Fruit fly (Drosophila melanogaster) whole organism, embryonic: ENCODE measurements around the gene Kyat.

Source experiments
- ATbp ChIP-seq: fragments of 200-800 bp; sonication (Bioruptor generic); optimal IDR thresholded peaks from 2 replicates; lab custom pipeline; 2017; ENCODE audit warnings: missing biosample characterization, mild to moderate bottlenecking, missing genetic modification characterization, missing genetic modification reagents
- Atf3 ChIP-seq: fragments of 200-800 bp; sonication (Bioruptor generic); optimal IDR thresholded peaks from 3 replicates; lab custom pipeline; 2016; ENCODE audit warnings: missing biosample characterization, missing genetic modification characterization
- BEAF-32 ChIP-seq: fragments of 200-800 bp; sonication (Bioruptor generic); optimal IDR thresholded peaks from 3 replicates; lab custom pipeline; 2017; ENCODE audit warnings: missing biosample characterization, missing genetic modification characterization, mild to moderate bottlenecking, moderate library complexity, missing genetic modification reagents
- Bgb ChIP-seq: fragments of 200-800 bp; sonication (Bioruptor generic); IDR thresholded peaks from 2 replicates; pipeline ENCODE4 v1.3.6; 2022; ENCODE audit warnings: missing biosample characterization, missing genetic modification characterization; ENCODE audit not compliant: partially characterized antibody
- CG10959 ChIP-seq: fragments of 200-800 bp; sonication (Bioruptor generic); IDR thresholded peaks from 2 replicates; pipeline ENCODE4 v1.3.6; 2022; ENCODE audit warnings: missing biosample characterization, missing genetic modification characterization
- CG11085 ChIP-seq: fragments of 200-800 bp; sonication (Bioruptor generic); IDR thresholded peaks from 2 replicates; pipeline ENCODE4 v1.3.6; 2022; ENCODE audit warnings: missing biosample characterization, missing genetic modification characterization
- CG11456 ChIP-seq: fragments of 200-800 bp; sonication (Bioruptor generic); IDR thresholded peaks from 3 replicates; pipeline ENCODE4 v1.3.6; 2022; ENCODE audit warnings: missing biosample characterization, missing genetic modification characterization
- CG11560 ChIP-seq: fragments of 200-800 bp; sonication (Bioruptor generic); IDR thresholded peaks from 3 replicates; pipeline ENCODE4 v1.3.6; 2022; ENCODE audit warnings: missing biosample characterization, missing genetic modification characterization
- CG11696 ChIP-seq: fragments of 200-800 bp; sonication (Bioruptor generic); IDR thresholded peaks from 2 replicates; pipeline ENCODE4 v1.3.6; 2022; ENCODE audit warnings: missing biosample characterization, missing genetic modification characterization
- CG12104 ChIP-seq: fragments of 200-800 bp; sonication (Bioruptor generic); optimal IDR thresholded peaks from 3 replicates; lab custom pipeline; 2016; ENCODE audit warnings: missing biosample characterization, missing genetic modification characterization
- CG13287 ChIP-seq: fragments of 200-800 bp; sonication (Bioruptor generic); IDR thresholded peaks from 2 replicates; pipeline ENCODE4 v1.3.6; 2022; ENCODE audit warnings: missing biosample characterization, missing genetic modification characterization; ENCODE audit not compliant: partially characterized antibody
- CG17912 ChIP-seq: fragments of 200-800 bp; sonication (Bioruptor generic); optimal IDR thresholded peaks from 2 replicates; lab custom pipeline; 2018; ENCODE audit warnings: missing biosample characterization, mild to moderate bottlenecking, missing genetic modification characterization
- CG2678 ChIP-seq: fragments of 200-800 bp; sonication (Bioruptor generic); optimal IDR thresholded peaks from 3 replicates; lab custom pipeline; 2019; ENCODE audit warnings: missing biosample characterization, mild to moderate bottlenecking, missing genetic modification characterization, moderate library complexity
- CG2712 ChIP-seq: fragments of 200-800 bp; optimal IDR thresholded peaks from 3 replicates; lab custom pipeline; 2019; ENCODE audit warnings: missing biosample characterization, mild to moderate bottlenecking, missing genetic modification characterization, moderate library complexity
- CG34422 ChIP-seq: fragments of 200-800 bp; sonication (Bioruptor generic); IDR thresholded peaks from 3 replicates; pipeline ENCODE4 v1.3.6; 2022; ENCODE audit warnings: missing biosample characterization, missing genetic modification characterization
- CG42726 ChIP-seq: fragments of 200-800 bp; sonication (Bioruptor generic); IDR thresholded peaks from 2 replicates; pipeline ENCODE4 v1.3.6; 2022; ENCODE audit warnings: missing biosample characterization, missing genetic modification characterization; ENCODE audit not compliant: partially characterized antibody
- CG5953 ChIP-seq: fragments of 200-800 bp; sonication (Bioruptor generic); IDR thresholded peaks from 2 replicates; pipeline ENCODE4 v1.3.6; 2022; ENCODE audit warnings: missing biosample characterization, missing genetic modification characterization
- CG6254 ChIP-seq: fragments of 200-800 bp; sonication (Bioruptor generic); optimal IDR thresholded peaks from 3 replicates; lab custom pipeline; 2017; ENCODE audit warnings: mild to moderate bottlenecking, missing biosample characterization, missing genetic modification reagents, missing genetic modification characterization
- CG6654 ChIP-seq: fragments of 200-800 bp; sonication (Bioruptor generic); optimal IDR thresholded peaks from 2 replicates; lab custom pipeline; 2017; ENCODE audit warnings: missing biosample characterization, mild to moderate bottlenecking, missing genetic modification characterization
- CG8765 ChIP-seq: fragments of 200-800 bp; sonication (Bioruptor generic); IDR thresholded peaks from 2 replicates; pipeline ENCODE4 v1.3.6; 2022; ENCODE audit warnings: missing biosample characterization, missing genetic modification characterization
- CG9932 ChIP-seq: fragments of 200-800 bp; sonication (Bioruptor generic); IDR thresholded peaks from 2 replicates; pipeline ENCODE4 v1.3.6; 2022; ENCODE audit warnings: missing biosample characterization, missing genetic modification characterization
- Deaf1 ChIP-seq: fragments of 200-800 bp; optimal IDR thresholded peaks from 3 replicates; lab custom pipeline; 2019; ENCODE audit warnings: missing biosample characterization, mild to moderate bottlenecking, missing genetic modification characterization, moderate library complexity
- Ets65A ChIP-seq: fragments of 200-800 bp; sonication (Bioruptor generic); peaks from one replicate; lab custom pipeline; 2016; ENCODE audit warnings: missing biosample characterization, missing genetic modification characterization
- Gug ChIP-seq: fragments of 200-800 bp; sonication (Bioruptor generic); IDR thresholded peaks from 4 replicates; pipeline ENCODE4 v1.3.6; 2022; ENCODE audit warnings: missing biosample characterization, missing genetic modification characterization
- H15 ChIP-seq: fragments of 200-800 bp; sonication (Bioruptor generic); IDR thresholded peaks from 3 replicates; pipeline ENCODE4 v1.3.6; 2022; ENCODE audit warnings: missing biosample characterization, missing genetic modification characterization
- HLH3B ChIP-seq: fragments of 200-800 bp; sonication (Bioruptor generic); IDR thresholded peaks from 2 replicates; pipeline ENCODE4 v1.3.6; 2022; ENCODE audit warnings: missing biosample characterization, missing genetic modification characterization
- Jarid2 ChIP-seq: fragments of 200-800 bp; sonication (Bioruptor generic); optimal IDR thresholded peaks from 3 replicates; lab custom pipeline; 2017; ENCODE audit warnings: mild to moderate bottlenecking, missing biosample characterization, missing genetic modification reagents, missing genetic modification characterization
- Meics ChIP-seq: fragments of 200-800 bp; sonication (Bioruptor generic); optimal IDR thresholded peaks from 2 replicates; lab custom pipeline; 2017; ENCODE audit warnings: missing biosample characterization, mild to moderate bottlenecking, missing genetic modification characterization
- NFAT ChIP-seq: fragments of 200-800 bp; sonication (Bioruptor generic); IDR thresholded peaks from 2 replicates; pipeline ENCODE4 v1.3.6; 2022; ENCODE audit warnings: missing biosample characterization, missing genetic modification characterization
- Nf-YC ChIP-seq: fragments of 200-800 bp; optimal IDR thresholded peaks from 3 replicates; lab custom pipeline; 2019; ENCODE audit warnings: missing biosample characterization, mild to moderate bottlenecking, missing genetic modification characterization, moderate library complexity
- amos ChIP-seq: fragments of 200-800 bp; sonication (Bioruptor generic); IDR thresholded peaks from 2 replicates; pipeline ENCODE4 v1.3.6; 2022; ENCODE audit warnings: missing biosample characterization, missing genetic modification characterization; ENCODE audit not compliant: partially characterized antibody
- ara ChIP-seq: fragments of 200-800 bp; sonication (Bioruptor generic); IDR thresholded peaks from 2 replicates; pipeline ENCODE4 v1.3.6; 2022; ENCODE audit warnings: missing biosample characterization, missing genetic modification characterization
- ci ChIP-seq: fragments of 200-800 bp; sonication (Bioruptor generic); IDR thresholded peaks from 3 replicates; pipeline ENCODE4 v1.3.6; 2022; ENCODE audit warnings: missing biosample characterization, missing genetic modification characterization
- dm ChIP-seq: fragments of 200-800 bp; sonication (Bioruptor generic); optimal IDR thresholded peaks from 3 replicates; lab custom pipeline; 2016; ENCODE audit warnings: missing biosample characterization, missing genetic modification characterization
- gce ChIP-seq: fragments of 200-800 bp; sonication (Bioruptor generic); IDR thresholded peaks from 3 replicates; pipeline ENCODE4 v1.3.6; 2022; ENCODE audit warnings: missing biosample characterization, missing genetic modification characterization
- hbn ChIP-seq: fragments of 200-800 bp; sonication (Bioruptor generic); IDR thresholded peaks from 2 replicates; pipeline ENCODE4 v1.3.6; 2022; ENCODE audit warnings: missing biosample characterization, missing genetic modification characterization; ENCODE audit not compliant: partially characterized antibody
- maf-S ChIP-seq: fragments of 200-800 bp; sonication (Bioruptor generic); optimal IDR thresholded peaks from 2 replicates; lab custom pipeline; 2016; ENCODE audit warnings: missing biosample characterization, missing genetic modification characterization
- mld ChIP-seq: fragments of 200-800 bp; sonication (Bioruptor generic); IDR thresholded peaks from 3 replicates; pipeline ENCODE4 v1.3.6; 2022; ENCODE audit warnings: missing biosample characterization, missing genetic modification characterization; ENCODE audit not compliant: partially characterized antibody
- org-1 ChIP-seq: fragments of 200-800 bp; sonication (Bioruptor generic); optimal IDR thresholded peaks from 2 replicates; lab custom pipeline; 2017; ENCODE audit warnings: missing biosample characterization, missing genetic modification characterization
- pfk ChIP-seq: fragments of 200-800 bp; sonication (Bioruptor generic); optimal IDR thresholded peaks from 2 replicates; lab custom pipeline; 2018; ENCODE audit warnings: missing biosample characterization, mild to moderate bottlenecking, missing genetic modification characterization, moderate library complexity
- pros ChIP-seq: fragments of 200-800 bp; sonication (Bioruptor generic); optimal IDR thresholded peaks from 3 replicates; lab custom pipeline; 2019; ENCODE audit warnings: missing biosample characterization, mild to moderate bottlenecking, missing genetic modification characterization, moderate library complexity
- ranshi ChIP-seq: fragments of 200-800 bp; sonication (Bioruptor generic); IDR thresholded peaks from 2 replicates; pipeline ENCODE4 v1.3.6; 2022; ENCODE audit warnings: missing biosample characterization, missing genetic modification characterization
- run ChIP-seq: fragments of 200-800 bp; sonication (Bioruptor generic); optimal IDR thresholded peaks from 3 replicates; lab custom pipeline; 2018; ENCODE audit warnings: missing biosample characterization, mild to moderate bottlenecking, missing genetic modification characterization
- sisA ChIP-seq: fragments of 200-800 bp; sonication (Bioruptor generic); IDR thresholded peaks from 2 replicates; pipeline ENCODE4 v1.3.6; 2022; ENCODE audit warnings: missing biosample characterization, missing genetic modification characterization
- slbo ChIP-seq: fragments of 200-800 bp; sonication (Bioruptor generic); IDR thresholded peaks from 2 replicates; pipeline ENCODE4 v1.3.6; 2022; ENCODE audit warnings: missing biosample characterization, missing genetic modification characterization
- sna ChIP-seq: fragments of 200-800 bp; sonication (Bioruptor generic); IDR thresholded peaks from 2 replicates; pipeline ENCODE4 v1.3.6; 2022; ENCODE audit warnings: missing biosample characterization, missing genetic modification characterization; ENCODE audit not compliant: partially characterized antibody
- tna ChIP-seq: fragments of 200-800 bp; sonication (Bioruptor generic); IDR thresholded peaks from 2 replicates; pipeline ENCODE4 v1.3.6; 2022; ENCODE audit warnings: missing biosample characterization, missing genetic modification characterization; ENCODE audit not compliant: partially characterized antibody
- vvl ChIP-seq: fragments of 200-800 bp; sonication (Bioruptor generic); IDR thresholded peaks from 2 replicates; pipeline ENCODE4 v1.3.6; 2022; ENCODE audit warnings: missing biosample characterization, missing genetic modification characterization
- yki ChIP-seq: fragments of >200 bp; optimal IDR thresholded peaks from 3 replicates; lab custom pipeline; 2018

Kyat gene

DNA sequence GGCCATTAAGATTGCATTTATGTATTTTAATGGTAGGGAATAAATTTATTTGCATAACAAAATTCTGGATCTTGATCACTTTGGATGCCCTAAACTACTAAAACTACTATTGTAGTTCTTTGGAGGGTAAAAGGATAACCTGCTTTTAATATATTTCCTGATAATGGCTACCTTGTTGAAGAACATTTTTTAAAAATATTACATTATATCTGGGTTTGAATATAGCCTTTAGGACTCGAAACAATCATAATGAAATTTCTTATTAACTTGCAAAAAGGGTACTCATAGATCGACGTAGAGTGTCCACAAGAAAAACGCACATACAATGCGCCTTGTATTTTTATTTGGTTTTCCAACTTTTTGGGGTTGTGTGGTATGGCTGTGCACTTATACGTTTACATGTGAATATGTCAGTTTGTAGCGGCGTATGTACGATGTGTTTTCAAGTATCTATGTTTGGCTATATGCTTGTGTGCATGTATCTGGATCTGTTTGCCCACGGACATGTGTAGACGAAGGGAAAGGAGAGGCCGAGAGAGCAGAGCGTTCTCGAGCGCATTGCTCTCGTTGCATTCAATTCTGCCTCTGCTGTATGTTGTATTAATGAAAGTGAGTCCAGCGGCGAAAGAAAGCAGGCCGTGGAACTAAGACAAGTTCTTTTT lies 42.8 kb downstream of the Kyat start (continued):
- TF ChIP-seq mld (GFP tag; lab: Robert Waterston, UW) = no peak
- peak; percentile 65 for TF ChIP-seq sisA (GFP tag; lab: Robert Waterston, UW)
- TF ChIP-seq ATbp (GFP tag; lab: Kevin White, UChicago) = peak; percentile 69
- peak; percentile 75 for TF ChIP-seq CG6254
- TF ChIP-seq BEAF-32 = no peak
- no peak for TF ChIP-seq CG11696 (GFP tag; lab: Robert Waterston, UW)
- TF ChIP-seq yki = peak; percentile 53
- TF ChIP-seq NFAT = no peak
- TF ChIP-seq CG11085 = no peak
- peak; percentile 50 for TF ChIP-seq pfk (GFP tag; lab: Kevin White, UChicago)
- TF ChIP-seq tna = no peak

DNA sequence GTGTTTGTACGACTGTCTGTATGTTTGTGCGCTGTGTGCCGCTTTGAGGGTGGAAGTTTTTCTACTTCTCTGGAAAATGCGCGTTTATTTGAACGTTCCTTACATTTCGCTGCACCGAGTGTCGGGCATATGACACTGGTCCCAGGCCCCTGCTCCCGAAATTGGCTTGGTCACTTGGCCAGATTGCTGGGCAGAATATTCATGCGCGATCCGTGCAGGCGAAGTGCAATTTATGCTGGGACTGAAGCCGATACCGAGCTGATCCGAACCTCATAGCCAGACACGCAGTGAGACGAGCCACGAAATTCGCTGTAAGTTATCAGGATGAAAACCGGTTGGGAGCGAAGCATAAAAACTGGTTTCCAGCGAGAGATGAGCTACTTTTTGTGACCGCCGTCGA lies 43.4 kb downstream of the Kyat start:
- TF ChIP-seq CG12104 (GFP tag; lab: Kevin White, UChicago) = no peak
- peak; percentile 25; the same call in 1 of the 2 replicates for TF ChIP-seq amos (GFP tag; lab: Robert Waterston, UW)
- no peak for TF ChIP-seq CG11560 (tag; lab: Robert Waterston, UW)
- TF ChIP-seq CG10959 (GFP tag; lab: Robert Waterston, UW) = 0 out of 2 replicates have a peak, but pooled peaks have one; percentile 14
- peak; percentile 40; the same call in 1 of the 3 replicates for TF ChIP-seq CG34422 (GFP tag; lab: Robert Waterston, UW)
- TF ChIP-seq H15 (GFP tag; lab: Robert Waterston, UW) = no peak
- TF ChIP-seq CG11085 = no peak
- no peak for TF ChIP-seq hbn
- TF ChIP-seq Gug (GFP tag; lab: Robert Waterston, UW) = peak; percentile 63; the same call in 3 of the 4 replicates
- peak; percentile 64 for TF ChIP-seq pros (GFP tag; lab: Kevin White, UChicago)
- no peak for TF ChIP-seq Atf3
- TF ChIP-seq CG11456 (GFP tag; lab: Robert Waterston, UW) = no peak
- TF ChIP-seq ara = 0 out of 2 replicates have a peak, but pooled peaks have one; percentile 19
- TF ChIP-seq maf-S (GFP tag; lab: Kevin White, UChicago) = no peak
- TF ChIP-seq Meics (GFP tag; lab: Kevin White, UChicago) = no peak
- TF ChIP-seq slbo (GFP tag; lab: Robert Waterston, UW) = peak; percentile 28; the same call in 1 of the 2 replicates
- no peak for TF ChIP-seq Jarid2 (GFP tag; lab: Kevin White, UChicago)
- TF ChIP-seq org-1 (GFP tag; lab: Kevin White, UChicago) = no peak
- TF ChIP-seq Ets65A (GFP tag; lab: Kevin White, UChicago) = peak; percentile 69
- peak; percentile 49; the same call in 1 of the 2 replicates for TF ChIP-seq CG8765 (GFP tag; lab: Robert Waterston, UW)
- peak; percentile 53 for TF ChIP-seq ranshi (GFP tag; lab: Robert Waterston, UW)
- peak; percentile 83 for TF ChIP-seq ci
- peak; percentile 36 for TF ChIP-seq Bgb (GFP tag; lab: Robert Waterston, UW)
- no peak for TF ChIP-seq CG2712 (tag; lab: Kevin White, UChicago)
- TF ChIP-seq run (tag; lab: Kevin White, UChicago) = no peak
- TF ChIP-seq CG5953 (GFP tag; lab: Robert Waterston, UW) = 0 out of 2 replicates have a peak, but pooled peaks have one; percentile 43
- TF ChIP-seq CG13287 (GFP tag; lab: Robert Waterston, UW) = no peak
- peak; percentile 53 for TF ChIP-seq HLH3B (GFP tag; lab: Robert Waterston, UW)
- TF ChIP-seq Deaf1 (tag; lab: Kevin White, UChicago) = peak; percentile 70
- no peak for TF ChIP-seq vvl (GFP tag; lab: Robert Waterston, UW)
- TF ChIP-seq sna (GFP tag; lab: Robert Waterston, UW) = 0 out of 2 replicates have a peak, but pooled peaks have one; percentile 20
- no peak for TF ChIP-seq CG2678 (tag; lab: Kevin White, UChicago)
- no peak for TF ChIP-seq CG42726 (GFP tag; lab: Robert Waterston, UW)
- no peak for TF ChIP-seq CG6654
- peak; percentile 19; the same call in 1 of the 3 replicates for TF ChIP-seq gce (GFP tag; lab: Robert Waterston, UW)
- no peak for TF ChIP-seq CG9932 (GFP tag; lab: Robert Waterston, UW)
- TF ChIP-seq dm (GFP tag; lab: Kevin White, UChicago) = no peak
- no peak for TF ChIP-seq Nf-YC
- no peak for TF ChIP-seq CG17912 (GFP tag; lab: Kevin White, UChicago)
